Worm (Caenorhabditis elegans): ENCODE data around the gene wbp-2.

Gene wbp-2

ce11 chrII:9323660-9324059 is 5.9 kb upstream of the wbp-2 start, which contains the start of gene egli-1:
Gene egli-1, plus strand, starts transcription at chrII:9323960.
- TF ChIP-seq jun-1 (tag; optimal IDR thresholded peaks at IDR 0.05) (no peak), aly-2 (tag; optimal IDR thresholded peaks at IDR 0.05) (no peak), xbp-1 (tag; optimal IDR thresholded peaks at IDR 0.05) (no peak), egl-13 (tag; optimal IDR thresholded peaks at IDR 0.05) (no peak), C16A3.4 (tag; optimal IDR thresholded peaks at IDR 0.05) (no peak), ztf-11 (tag; optimal IDR thresholded peaks at IDR 0.05) (no peak), dsc-1 (tag; optimal IDR thresholded peaks at IDR 0.05) (peak; percentile 18), zag-1 (tag; optimal IDR thresholded peaks at IDR 0.05) (no peak)

ce11 chrII:9324824-9325351 is 4.7 kb upstream of the wbp-2 start, which contains the start of gene eat-3:
Gene eat-3, plus strand, starts transcription at chrII:9324874.
- no peak for TF ChIP-seq nhr-84 (tag; optimal IDR thresholded peaks at IDR 0.05)
- TF ChIP-seq skn-1 (tag; optimal IDR thresholded peaks at IDR 0.05): no peak
- no peak for TF ChIP-seq tbx-2 (tag; optimal IDR thresholded peaks at IDR 0.05)
- TF ChIP-seq nhr-19 (GFP tag; conservative IDR thresholded peaks at IDR 0.05): no peak
- no peak for TF ChIP-seq nhr-237 (tag; optimal IDR thresholded peaks at IDR 0.05)
- TF ChIP-seq C34B4.2 (tag; optimal IDR thresholded peaks at IDR 0.05): no peak
- TF ChIP-seq mef-2 (tag; optimal IDR thresholded peaks at IDR 0.05): no peak
- TF ChIP-seq C04F5.9 (tag; optimal IDR thresholded peaks at IDR 0.05): no peak
- no peak for TF ChIP-seq egl-13 (tag; optimal IDR thresholded peaks at IDR 0.05)
- TF ChIP-seq fkh-4 (tag; optimal IDR thresholded peaks at IDR 0.05; ENCODE audit: borderline replicate concordance): no peak
- TF ChIP-seq mep-1 (tag; optimal IDR thresholded peaks at IDR 0.05): peak; percentile 19
- no peak for TF ChIP-seq nhr-77 (tag; optimal IDR thresholded peaks at IDR 0.05)
- TF ChIP-seq unc-130 (tag; optimal IDR thresholded peaks at IDR 0.05): no peak
- TF ChIP-seq efl-3 (GFP tag; optimal IDR thresholded peaks at IDR 0.05): no peak
- TF ChIP-seq unc-62 (GFP tag; optimal IDR thresholded peaks at IDR 0.05): no peak
- no peak for TF ChIP-seq lin-13 (GFP tag; optimal IDR thresholded peaks at IDR 0.05)
- no peak for TF ChIP-seq ceh-8 (GFP tag; optimal IDR thresholded peaks at IDR 0.05)
- no peak for TF ChIP-seq ceh-88 (GFP tag; IDR thresholded peaks at IDR 0.05)
- TF ChIP-seq sup-37 (GFP tag; optimal IDR thresholded peaks at IDR 0.05): no peak
- no peak for TF ChIP-seq pax-3 (tag; optimal IDR thresholded peaks at IDR 0.05)
- no peak for TF ChIP-seq lin-15B (tag; optimal IDR thresholded peaks at IDR 0.05)
- TF ChIP-seq hpl-2 (GFP tag; optimal IDR thresholded peaks at IDR 0.05): no peak
- no peak for TF ChIP-seq efl-1 (optimal IDR thresholded peaks at IDR 0.05)
- peak in 1 of 2 experiments; percentile 7 for TF ChIP-seq efl-1 (GFP tag; optimal IDR thresholded peaks at IDR 0.05 in 1 of 2)
- TF ChIP-seq lir-3 (tag; optimal IDR thresholded peaks at IDR 0.05; ENCODE audit: poor library complexity): no peak
- peak; percentile 27 for TF ChIP-seq nhr-71 (tag; optimal IDR thresholded peaks at IDR 0.05)
- TF ChIP-seq C16A3.4 (tag; optimal IDR thresholded peaks at IDR 0.05): no peak
- TF ChIP-seq Y116A8C.19 (tag; optimal IDR thresholded peaks at IDR 0.05; ENCODE audit: borderline replicate concordance): no peak
- TF ChIP-seq jun-1 (tag; optimal IDR thresholded peaks at IDR 0.05): no peak
- TF ChIP-seq nhr-47 (tag; optimal IDR thresholded peaks at IDR 0.05): no peak
- TF ChIP-seq tlp-1 (tag; optimal IDR thresholded peaks at IDR 0.05): no peak
- no peak for TF ChIP-seq lin-39 (tag; optimal IDR thresholded peaks at IDR 0.05)
- TF ChIP-seq ama-1 (optimal IDR thresholded peaks at IDR 0.05): no peak
- TF ChIP-seq lin-14 (GFP tag; optimal IDR thresholded peaks at IDR 0.05): peak; percentile 56
- TF ChIP-seq vab-15 (tag; optimal IDR thresholded peaks at IDR 0.05): no peak
- no peak for TF ChIP-seq xbp-1 (tag; optimal IDR thresholded peaks at IDR 0.05)
- TF ChIP-seq blmp-1 (tag; optimal IDR thresholded peaks at IDR 0.05): no peak
- no peak for TF ChIP-seq ztf-11 (tag; optimal IDR thresholded peaks at IDR 0.05)
- no peak for TF ChIP-seq pag-3 (tag; optimal IDR thresholded peaks at IDR 0.05; ENCODE audit: borderline replicate concordance, insufficient read depth)
- peak in 1 of 2 experiments; percentile 40 for TF ChIP-seq lsy-2 (tag; optimal IDR thresholded peaks at IDR 0.05)
- TF ChIP-seq ets-5 (GFP tag; IDR thresholded peaks at IDR 0.05): no peak
